Worm (Caenorhabditis elegans) whole organism, early embryonic: Measurements from ENCODE around the gene cytb-5.1.

Experiments
- ama-1 ChIP-seq: fragments of 150-350 bp; optimal IDR thresholded peaks from 2 replicates; lab custom pipeline; 2014
- ceh-13 ChIP-seq: fragments of 200-800 bp; sonication (Bioruptor generic); optimal IDR thresholded peaks from 2 replicates; lab custom pipeline; 2018; ENCODE audit warnings: mild to moderate bottlenecking, missing genetic modification characterization, missing compliant biosample characterization
- ets-7 ChIP-seq: sonication (generic microtip); optimal IDR thresholded peaks from 2 replicates; lab custom pipeline; 2016; ENCODE audit warnings: missing genotype, missing genetic modification characterization, missing compliant biosample characterization
- flt-1 ChIP-seq: fragments of 200-800 bp; sonication (Bioruptor generic); IDR thresholded peaks from 2 replicates; pipeline ENCODE4 v1.3.6; 2022; ENCODE audit warnings: missing genetic modification characterization, missing compliant biosample characterization
- hmg-4 ChIP-seq: fragments of 200-800 bp; sonication (Bioruptor generic); optimal IDR thresholded peaks from 2 replicates; lab custom pipeline; 2018; ENCODE audit warnings: mild to moderate bottlenecking, missing genetic modification characterization, missing compliant biosample characterization
- hnd-1 ChIP-seq: sonication (generic microtip); optimal IDR thresholded peaks from 2 replicates; lab custom pipeline; 2016; ENCODE audit warnings: missing genetic modification characterization, missing compliant biosample characterization
- pes-1 ChIP-seq: fragments of 200-800 bp; sonication (Bioruptor generic); IDR thresholded peaks from 2 replicates; pipeline ENCODE4 v1.3.6; 2022; ENCODE audit warnings: missing genetic modification reagents, missing genetic modification characterization, missing compliant biosample characterization
- tbx-11 ChIP-seq: fragments of 200-800 bp; sonication (Bioruptor generic); IDR thresholded peaks from 2 replicates; pipeline ENCODE4 v1.3.6; 2022; ENCODE audit warnings: missing genetic modification characterization, missing compliant biosample characterization
- tbx-37 ChIP-seq: fragments of 200-800 bp; sonication (Bioruptor generic); conservative IDR thresholded peaks from 2 replicates; pipeline ENCODE4 v1.3.6; 2022; ENCODE audit warnings: missing genetic modification reagents, missing genetic modification characterization, missing compliant biosample characterization
- tra-4 ChIP-seq: sonication (generic microtip); optimal IDR thresholded peaks from 2 replicates; lab custom pipeline; 2017; ENCODE audit warnings: missing genetic modification characterization, missing compliant biosample characterization

DNA sequence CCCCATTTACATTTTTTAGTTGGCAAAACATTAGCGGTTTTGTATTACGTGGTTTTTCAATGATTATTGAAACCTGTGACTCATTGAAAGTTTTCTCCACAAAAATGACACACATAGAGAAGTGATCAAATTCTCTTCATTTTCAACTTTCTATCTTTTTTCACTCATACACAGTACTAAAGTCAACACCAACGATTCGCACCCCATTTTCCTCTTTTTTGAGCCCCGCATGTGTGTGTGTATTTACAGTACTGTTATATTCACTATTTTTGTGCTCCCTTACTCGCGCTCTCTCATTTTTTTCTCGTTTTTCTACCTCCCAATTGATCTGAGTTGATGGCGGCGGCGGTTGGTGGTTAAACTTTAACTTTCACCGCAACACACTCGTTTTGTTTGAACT, 43.3 kb upstream of the cytb-5.1 start:
- no peak for TF ChIP-seq ets-7 (tag; lab: Kevin White, UChicago)
- TF ChIP-seq ceh-13 = no peak
- TF ChIP-seq hmg-4 = no peak
- no peak for TF ChIP-seq flt-1 (GFP tag; lab: Robert Waterston, UW)
- no peak for TF ChIP-seq tbx-37 (GFP tag; lab: Robert Waterston, UW)
- TF ChIP-seq ama-1 (lab: Kevin White, UChicago) = no peak
- TF ChIP-seq tra-4 (tag; lab: Kevin White, UChicago) = no peak
- no peak for TF ChIP-seq pes-1 (GFP tag; lab: Robert Waterston, UW)
- no peak for TF ChIP-seq hnd-1 (tag; lab: Kevin White, UChicago)
- no peak for TF ChIP-seq tbx-11 (GFP tag; lab: Robert Waterston, UW)
